Fruit fly (Drosophila melanogaster) whole organism, adult: ENCODE measurements around the gene Tom20.
A peak's percentile ranks its signal among the peaks of the same experiment; 100 is the strongest.

ENCODE experiments used
- CG11617 ChIP-seq: fragments of 200-800 bp; sonication (Bioruptor generic); optimal IDR thresholded peaks from 2 replicates; lab custom pipeline; 2017; ENCODE audit warnings: mild to moderate bottlenecking, missing biosample characterization, missing genetic modification reagents, missing genetic modification characterization
- CG12768 ChIP-seq: fragments of 200-800 bp; sonication (Bioruptor generic); optimal IDR thresholded peaks from 2 replicates; lab custom pipeline; 2017; ENCODE audit warnings: missing biosample characterization, missing genetic modification characterization, mild to moderate bottlenecking, moderate library complexity, missing genetic modification reagents
- CG14711 ChIP-seq: fragments of 200-800 bp; sonication (Bioruptor generic); optimal IDR thresholded peaks from 2 replicates; lab custom pipeline; 2018; ENCODE audit warnings: missing biosample characterization, mild to moderate bottlenecking, missing genetic modification characterization, moderate library complexity
- CG1620 ChIP-seq: fragments of 200-800 bp; sonication (Bioruptor generic); optimal IDR thresholded peaks from 2 replicates; lab custom pipeline; 2016; ENCODE audit warnings: missing biosample characterization, missing genetic modification characterization
- CG33017 ChIP-seq: fragments of 200-800 bp; sonication (Bioruptor generic); optimal IDR thresholded peaks from 2 replicates; lab custom pipeline; 2018; ENCODE audit warnings: missing biosample characterization, mild to moderate bottlenecking, missing genetic modification characterization, moderate library complexity
- CG5204 ChIP-seq: fragments of 200-800 bp; sonication (Bioruptor generic); optimal IDR thresholded peaks from 2 replicates; lab custom pipeline; 2016; ENCODE audit warnings: missing biosample characterization, missing genetic modification characterization
- CG7045 ChIP-seq: fragments of 200-800 bp; sonication (Bioruptor generic); optimal IDR thresholded peaks from 2 replicates; lab custom pipeline; 2017; ENCODE audit warnings: missing biosample characterization, mild to moderate bottlenecking, missing genetic modification characterization
- CG7101 ChIP-seq: fragments of 200-800 bp; sonication (Bioruptor generic); optimal IDR thresholded peaks from 2 replicates; lab custom pipeline; 2018; ENCODE audit warnings: missing biosample characterization, mild to moderate bottlenecking, missing genetic modification characterization, moderate library complexity
- Clk ChIP-seq: fragments of 200-800 bp; sonication (Bioruptor generic); optimal IDR thresholded peaks from 2 replicates; lab custom pipeline; 2017; ENCODE audit warnings: missing biosample characterization, missing genetic modification characterization
- Crg-1 ChIP-seq: fragments of 200-800 bp; sonication (Bioruptor generic); optimal IDR thresholded peaks from 2 replicates; lab custom pipeline; 2016; ENCODE audit warnings: missing biosample characterization, missing genetic modification characterization
- Hr96 ChIP-seq: fragments of 200-800 bp; sonication (Bioruptor generic); optimal IDR thresholded peaks from 2 replicates; lab custom pipeline; 2016; ENCODE audit warnings: missing biosample characterization, missing genetic modification characterization
- Mnt ChIP-seq: fragments of 200-800 bp; sonication (Bioruptor generic); optimal IDR thresholded peaks from 2 replicates; lab custom pipeline; 2016; ENCODE audit warnings: missing biosample characterization, mild to moderate bottlenecking, missing genetic modification characterization
- bab1 ChIP-seq: fragments of 200-800 bp; sonication (Bioruptor generic); optimal IDR thresholded peaks from 3 replicates; lab custom pipeline; 2019; ENCODE audit warnings: missing biosample characterization, mild to moderate bottlenecking, missing genetic modification characterization, moderate library complexity
- cic ChIP-seq: fragments of 200-800 bp; sonication (Bioruptor generic); optimal IDR thresholded peaks from 2 replicates; lab custom pipeline; 2017; ENCODE audit warnings: missing biosample characterization, mild to moderate bottlenecking, missing genetic modification characterization, moderate library complexity
- cnc ChIP-seq, 2 experiments: fragments of >200 bp; optimal IDR thresholded peaks; 2 replicates each; lab custom pipeline; 2017
- kay ChIP-seq: fragments of 200-800 bp; sonication (Bioruptor generic); peaks from one replicate; lab custom pipeline; 2016; ENCODE audit warnings: missing biosample characterization, missing genetic modification characterization, borderline replicate concordance
- ovo ChIP-seq: fragments of 200-800 bp; sonication (Bioruptor generic); optimal IDR thresholded peaks from 2 replicates; lab custom pipeline; 2016; ENCODE audit warnings: missing biosample characterization, missing genetic modification characterization
- pad ChIP-seq: fragments of 200-800 bp; sonication (Bioruptor generic); optimal IDR thresholded peaks from 3 replicates; lab custom pipeline; 2017; ENCODE audit warnings: missing biosample characterization, missing genetic modification characterization, mild to moderate bottlenecking, moderate library complexity, missing genetic modification reagents
- tj ChIP-seq: fragments of 200-800 bp; sonication (Bioruptor generic); optimal IDR thresholded peaks from 3 replicates; lab custom pipeline; 2017; ENCODE audit warnings: missing biosample characterization, mild to moderate bottlenecking, missing genetic modification characterization, moderate library complexity
- toe ChIP-seq: fragments of 200-800 bp; sonication (Bioruptor generic); optimal IDR thresholded peaks from 2 replicates; lab custom pipeline; 2016; ENCODE audit warnings: missing biosample characterization, missing genetic modification characterization

The Tom20 gene

dm6 chr3L:20000081-20000736 is at the start of gene Tom20, which contains the start of gene Gabat:
Tom20 (plus strand) TSS chr3L:20000644.
Gabat (minus strand) TSS chr3L:20000686.
- TF ChIP-seq CG5204 (peak; percentile 33), CG12768 (peak; percentile 45), CG7045 (GFP tag; lab: Kevin White, UChicago) (no peak), cnc (optimal IDR thresholded peaks at IDR 0.05; lab: Kevin White, UChicago) (no peak), bab1 (GFP tag; lab: Kevin White, UChicago) (no peak), toe (GFP tag; lab: Kevin White, UChicago) (no peak), Clk (no peak), CG7101 (no peak), tj (no peak), Mnt (GFP tag; lab: Kevin White, UChicago) (no peak), kay (no peak), CG14711 (no peak), cic (GFP tag; lab: Kevin White, UChicago) (no peak), CG11617 (no peak)

dm6 chr3L:19951035-19951434 is 49.4 kb upstream of the Tom20 start, which contains the start of gene CG32219:
CG32219 (minus strand) TSS chr3L:19951135.
- no peak for TF ChIP-seq CG11617
- no peak for TF ChIP-seq ovo
- no peak for TF ChIP-seq Crg-1 (GFP tag; lab: Kevin White, UChicago)
- no peak for TF ChIP-seq pad (GFP tag; lab: Kevin White, UChicago)
- TF ChIP-seq CG33017: no peak
- TF ChIP-seq kay: no peak
- TF ChIP-seq cic (GFP tag; lab: Kevin White, UChicago): no peak
- TF ChIP-seq cnc (optimal IDR thresholded peaks at IDR 0.05; lab: Kevin White, UChicago): no peak
- no peak for TF ChIP-seq Hr96 (GFP tag; lab: Kevin White, UChicago)
- TF ChIP-seq Mnt (GFP tag; lab: Kevin White, UChicago): no peak
- TF ChIP-seq CG14711: no peak
- TF ChIP-seq bab1 (GFP tag; lab: Kevin White, UChicago): no peak
- TF ChIP-seq CG12768: no peak
- no peak for TF ChIP-seq CG5204
- no peak for TF ChIP-seq CG1620 (GFP tag; lab: Kevin White, UChicago)
- TF ChIP-seq CG7101: no peak
- TF ChIP-seq CG7045 (GFP tag; lab: Kevin White, UChicago): no peak

- TF ChIP-seq CG7101 (no peak), CG12768 (no peak), kay (no peak)
Measured at dm6 chr3L:19951868-19952267, 48.6 kb upstream of the Tom20 start, which contains the start of gene CG34258. CG34258 (minus strand) TSS chr3L:19951968.

- no peak for TF ChIP-seq CG14711
- TF ChIP-seq Hr96 (GFP tag; lab: Kevin White, UChicago): no peak
- no peak for TF ChIP-seq Crg-1 (GFP tag; lab: Kevin White, UChicago)
- no peak for TF ChIP-seq CG5204
- no peak for TF ChIP-seq CG7101
- TF ChIP-seq CG1620 (GFP tag; lab: Kevin White, UChicago): no peak
- no peak for TF ChIP-seq ovo
- TF ChIP-seq kay: no peak
- TF ChIP-seq bab1 (GFP tag; lab: Kevin White, UChicago): no peak
Measured at dm6 chr3L:19952690-19953089, 47.8 kb upstream of the Tom20 start, which contains the start of gene CG33710. CG33710 (minus strand) TSS chr3L:19952790.

dm6 chr3L:19953612-19954011 is 46.8 kb upstream of the Tom20 start, which contains the start of gene CG42655:
CG42655 (minus strand) TSS chr3L:19953712.
- no peak for TF ChIP-seq cic (GFP tag; lab: Kevin White, UChicago)
- no peak for TF ChIP-seq CG7101
- TF ChIP-seq CG33017: no peak
- TF ChIP-seq Crg-1 (GFP tag; lab: Kevin White, UChicago): no peak
- no peak for TF ChIP-seq CG1620 (GFP tag; lab: Kevin White, UChicago)
- TF ChIP-seq pad (GFP tag; lab: Kevin White, UChicago): no peak
- no peak for TF ChIP-seq CG11617
- TF ChIP-seq ovo: no peak
- no peak for TF ChIP-seq toe (GFP tag; lab: Kevin White, UChicago)
- no peak for TF ChIP-seq Hr96 (GFP tag; lab: Kevin White, UChicago)
- no peak for TF ChIP-seq CG12768

- TF ChIP-seq toe (GFP tag; lab: Kevin White, UChicago) (no peak), CG12768 (no peak), ovo (no peak), cnc (optimal IDR thresholded peaks at IDR 0.05; lab: Kevin White, UChicago) (no peak), CG5204 (no peak)
Measured at dm6 chr3L:19954426-19954825, 46.0 kb upstream of the Tom20 start, which contains the start of gene CG42654. CG42654 (minus strand) TSS chr3L:19954526.

dm6 chr3L:19955699-19956098 is 44.7 kb upstream of the Tom20 start, which contains the start of gene CG42263:
CG42263 (minus strand) TSS chr3L:19955799.
- TF ChIP-seq Clk (no peak), Hr96 (GFP tag; lab: Kevin White, UChicago) (no peak), Crg-1 (GFP tag; lab: Kevin White, UChicago) (no peak), pad (GFP tag; lab: Kevin White, UChicago) (no peak), kay (no peak), CG14711 (no peak), cnc (optimal IDR thresholded peaks at IDR 0.05; lab: Kevin White, UChicago) (no peak), ovo (no peak), CG1620 (GFP tag; lab: Kevin White, UChicago) (no peak), CG7045 (GFP tag; lab: Kevin White, UChicago) (no peak), tj (no peak), toe (GFP tag; lab: Kevin White, UChicago) (no peak), CG12768 (no peak), CG33017 (no peak), CG11617 (no peak), CG5204 (no peak), bab1 (GFP tag; lab: Kevin White, UChicago) (no peak), Mnt (GFP tag; lab: Kevin White, UChicago) (no peak), CG7101 (no peak)
